Worm (Caenorhabditis elegans): ENCODE results near the gene wdr-5.1.

The wdr-5.1 gene

DNA sequence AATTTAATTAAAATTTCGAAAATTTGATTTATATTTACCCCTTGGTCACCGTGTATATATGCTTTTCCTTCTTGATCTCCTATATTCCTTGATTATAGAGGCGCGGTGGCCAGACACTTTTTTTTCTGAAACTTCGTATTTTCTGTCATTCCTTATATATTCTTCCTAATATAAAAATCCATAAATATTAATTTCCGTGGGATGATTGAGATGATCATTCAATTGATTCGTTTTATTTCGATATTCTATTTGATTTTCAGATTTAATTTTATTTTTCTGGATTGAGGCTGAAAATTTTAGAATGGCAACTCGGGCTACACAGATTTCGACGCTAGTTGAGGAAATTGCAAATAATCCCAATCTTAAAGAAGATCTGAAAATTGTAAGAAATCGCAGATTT is 1.5 kb downstream of the wdr-5.1 start, which contains the start of gene dph-1:
TSS of gene dph-1 (plus strand) at position 301 of the 400 bp plus-strand sequence.
- TF ChIP-seq ceh-16 (tag; optimal IDR thresholded peaks at IDR 0.05) (no peak), F13H6.1 (tag; optimal IDR thresholded peaks at IDR 0.05) (no peak), nhr-6 (tag; optimal IDR thresholded peaks at IDR 0.05) (no peak), peb-1 (tag; optimal IDR thresholded peaks at IDR 0.05) (no peak), ama-1 (optimal IDR thresholded peaks at IDR 0.05) (no peak), nhr-77 (tag; optimal IDR thresholded peaks at IDR 0.05) (no peak), ceh-82 (tag; optimal IDR thresholded peaks at IDR 0.05) (no peak), nhr-237 (tag; optimal IDR thresholded peaks at IDR 0.05) (no peak), dmd-4 (tag; optimal IDR thresholded peaks at IDR 0.05) (no peak), unc-62 (GFP tag; optimal IDR thresholded peaks at IDR 0.05) (no peak), nhr-11 (tag; optimal IDR thresholded peaks at IDR 0.05) (no peak), aly-2 (tag; optimal IDR thresholded peaks at IDR 0.05) (no peak), sem-4 (tag; optimal IDR thresholded peaks at IDR 0.05) (no peak), nhr-25 (tag; optimal IDR thresholded peaks at IDR 0.05) (no peak)

DNA sequence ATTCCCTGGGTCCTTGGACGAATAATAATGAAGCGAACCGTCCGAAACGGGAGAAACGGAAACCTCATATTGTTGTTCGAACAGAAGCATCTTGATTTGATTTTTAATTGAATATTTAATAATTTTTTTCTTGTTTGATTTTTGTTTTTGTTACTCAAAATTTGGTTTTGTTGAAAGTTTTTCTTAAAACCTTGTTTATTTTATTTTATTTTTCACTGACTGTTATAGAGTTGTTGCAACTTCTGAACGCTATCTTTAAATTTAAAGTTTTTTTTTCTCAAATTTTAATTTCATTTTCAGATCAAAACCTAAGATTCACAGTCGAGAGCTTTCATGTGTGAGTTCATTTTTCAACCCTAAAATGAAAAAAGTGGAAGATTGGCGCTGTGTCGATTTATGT is 3.9 kb downstream of the wdr-5.1 start, which contains the start of gene alkb-8:
TSS of gene alkb-8 (plus strand) at position 301 of the 400 bp plus-strand sequence.
- TF ChIP-seq unc-62 (GFP tag; optimal IDR thresholded peaks at IDR 0.05), result no peak
- no peak for TF ChIP-seq fos-1 (tag; optimal IDR thresholded peaks at IDR 0.05)
- TF ChIP-seq ztf-1 (GFP tag; conservative IDR thresholded peaks at IDR 0.05), result no peak
- TF ChIP-seq lin-13 (GFP tag; optimal IDR thresholded peaks at IDR 0.05), result no peak
- TF ChIP-seq ceh-16 (tag; optimal IDR thresholded peaks at IDR 0.05), result no peak
- no peak for TF ChIP-seq snpc-4 (tag; optimal IDR thresholded peaks at IDR 0.05)
- TF ChIP-seq alr-1 (tag; optimal IDR thresholded peaks at IDR 0.05), result no peak
- TF ChIP-seq sma-9 (GFP tag; optimal IDR thresholded peaks at IDR 0.05), result no peak
- TF ChIP-seq sma-9 (tag; optimal IDR thresholded peaks at IDR 0.05), result no peak
- no peak for TF ChIP-seq lin-11 (tag; optimal IDR thresholded peaks at IDR 0.05)
- no peak for TF ChIP-seq peb-1 (tag; optimal IDR thresholded peaks at IDR 0.05)
- TF ChIP-seq mdl-1 (tag; optimal IDR thresholded peaks at IDR 0.05), result no peak
- no peak for TF ChIP-seq sma-3 (GFP tag; optimal IDR thresholded peaks at IDR 0.05)
- no peak for TF ChIP-seq lin-39 (tag; optimal IDR thresholded peaks at IDR 0.05)
- TF ChIP-seq unc-39 (tag; optimal IDR thresholded peaks at IDR 0.05), result no peak
- TF ChIP-seq lsy-2 (tag; optimal IDR thresholded peaks at IDR 0.05), result no peak
- no peak for TF ChIP-seq C34F6.9 (tag; optimal IDR thresholded peaks at IDR 0.05)
- no peak for TF ChIP-seq blmp-1 (tag; optimal IDR thresholded peaks at IDR 0.05; ENCODE audit: insufficient read depth)

DNA sequence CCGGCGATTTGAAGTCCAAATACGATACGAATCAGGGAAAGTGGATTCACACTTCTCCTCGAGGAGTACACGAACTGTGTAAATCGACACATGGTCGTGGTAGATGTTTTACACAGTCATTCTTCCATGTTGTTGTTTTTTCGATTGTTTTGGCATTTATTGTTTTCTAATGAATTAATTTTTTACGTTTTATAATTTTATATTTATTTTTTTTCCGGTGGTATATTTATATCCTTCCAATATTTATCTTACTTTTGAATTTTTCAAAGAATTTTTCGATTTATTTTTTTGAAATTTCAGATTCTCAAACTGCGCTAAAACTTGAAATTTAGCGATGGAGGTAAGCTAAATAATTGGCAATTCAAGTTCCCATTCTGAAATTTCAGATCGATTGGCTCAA is 8.1 kb downstream of the wdr-5.1 start, which contains the start of gene nrde-1:
TSS of gene nrde-1 (plus strand) at position 301 of the 400 bp plus-strand sequence.
- TF ChIP-seq ama-1 (optimal IDR thresholded peaks at IDR 0.05) (no peak), unc-55 (GFP tag; optimal IDR thresholded peaks at IDR 0.05) (no peak), gmeb-1 (tag; optimal IDR thresholded peaks at IDR 0.05) (no peak)

ce11 chrIII:3716073-3716659 is 11.1 kb downstream of the wdr-5.1 start:
- TF ChIP-seq fos-1 (tag; optimal IDR thresholded peaks at IDR 0.05) (no peak), F13H6.1 (tag; optimal IDR thresholded peaks at IDR 0.05) (no peak), skn-1 (tag; optimal IDR thresholded peaks at IDR 0.05) (no peak), nhr-12 (tag; optimal IDR thresholded peaks at IDR 0.05) (no peak), nhr-6 (tag; optimal IDR thresholded peaks at IDR 0.05) (no peak), sma-3 (GFP tag; optimal IDR thresholded peaks at IDR 0.05) (no peak), nhr-237 (tag; optimal IDR thresholded peaks at IDR 0.05) (no peak)

- peak; percentile 62 for TF ChIP-seq unc-55 (GFP tag; optimal IDR thresholded peaks at IDR 0.05)
- TF ChIP-seq unc-62 (GFP tag; optimal IDR thresholded peaks at IDR 0.05), result no peak
These were observed 14.5 kb downstream of the wdr-5.1 start, which contains the start of gene C14B1.8 for ce11 chrIII:3719564-3719963. TSS of gene C14B1.8 (minus strand) at chrIII:3719680.

- TF ChIP-seq nhr-10 (tag; optimal IDR thresholded peaks at IDR 0.05) (no peak), F13H6.1 (tag; optimal IDR thresholded peaks at IDR 0.05) (no peak), nhr-129 (tag; optimal IDR thresholded peaks at IDR 0.05) (no peak), ama-1 (optimal IDR thresholded peaks at IDR 0.05) (no peak), nhr-237 (tag; optimal IDR thresholded peaks at IDR 0.05) (no peak), nhr-25 (tag; optimal IDR thresholded peaks at IDR 0.05) (no peak), R02D3.7 (tag; optimal IDR thresholded peaks at IDR 0.05) (no peak), ztf-1 (GFP tag; conservative IDR thresholded peaks at IDR 0.05) (no peak), fos-1 (tag; optimal IDR thresholded peaks at IDR 0.05) (no peak), ceh-82 (tag; optimal IDR thresholded peaks at IDR 0.05) (no peak), gmeb-1 (tag; optimal IDR thresholded peaks at IDR 0.05) (no peak)
These were observed 18.6 kb downstream of the wdr-5.1 start for ce11 chrIII:3723726-3724125.

Data from whole organism, L2 larva.